Worm (Caenorhabditis elegans) whole organism, L1 larva: ENCODE results near the gene T08A11.1.

Source experiments
- C34B4.2 ChIP-seq: sonication (generic microtip); optimal IDR thresholded peaks from 2 replicates; lab custom pipeline; 2017; ENCODE audit warnings: mild to moderate bottlenecking, missing genetic modification characterization, missing compliant biosample characterization
- F16B12.6 ChIP-seq: fragments of 150-350 bp; optimal IDR thresholded peaks from 2 replicates; lab custom pipeline; 2014; ENCODE audit warnings: missing biosample characterization, missing genetic modification characterization
- aha-1 ChIP-seq: fragments of 150-350 bp; optimal IDR thresholded peaks from 2 replicates; lab custom pipeline; 2014; ENCODE audit warnings: missing biosample characterization, missing genetic modification characterization
- ama-1 ChIP-seq: fragments of 150-350 bp; optimal IDR thresholded peaks from 2 replicates; lab custom pipeline; 2014
- blmp-1 ChIP-seq: fragments of 150-350 bp; optimal IDR thresholded peaks from 2 replicates; lab custom pipeline; 2014; ENCODE audit warnings: missing biosample characterization, missing genetic modification characterization
- ceh-82 ChIP-seq, 3 experiments: fragments of 150-350 bp in 1 of 3; sonication (generic microtip) in 2 of 3; optimal IDR thresholded peaks; 2 replicates each; lab custom pipeline; 2014 to 2017; ENCODE audit warnings: missing biosample characterization in 3 of 3, missing genetic modification characterization in 3 of 3
- ceh-90 ChIP-seq: sonication (generic microtip); optimal IDR thresholded peaks from 2 replicates; lab custom pipeline; 2016; ENCODE audit warnings: missing genetic modification characterization, missing compliant biosample characterization
- ces-1 ChIP-seq: fragments of 150-350 bp; optimal IDR thresholded peaks from 2 replicates; lab custom pipeline; 2014; ENCODE audit warnings: missing biosample characterization, missing genetic modification reagents, missing genetic modification characterization
- dpl-1 ChIP-seq, 3 experiments: fragments of 150-350 bp in 2 of 3; sonication (generic microtip) in 1 of 3; optimal IDR thresholded peaks; 2 replicates each; lab custom pipeline; 2014 to 2017; ENCODE audit warnings: missing biosample characterization in 3 of 3, missing genetic modification characterization in 3 of 3, missing genetic modification reagents in 3 of 3
- efl-1 ChIP-seq, 4 experiments: fragments of 150-350 bp; optimal IDR thresholded peaks in 3 of 4; peaks in 1 of 4; 1 replicate in 1 of 4; 2 replicates in 3 of 4; lab custom pipeline; 2014; ENCODE audit warnings: missing biosample characterization in 2 of 4, missing genetic modification characterization in 2 of 4, missing genetic modification reagents in 2 of 4
- egl-13 ChIP-seq: sonication (generic microtip); optimal IDR thresholded peaks from 2 replicates; lab custom pipeline; 2016; ENCODE audit warnings: missing genotype, missing genetic modification reagents, missing genetic modification characterization, missing compliant biosample characterization
- egl-27 ChIP-seq, 2 experiments: fragments of 150-350 bp in 1 of 2; sonication (generic microtip); optimal IDR thresholded peaks; 3 replicates each; lab custom pipeline; 2017 to 2018; ENCODE audit warnings: missing biosample characterization in 2 of 2, missing genetic modification characterization in 2 of 2, missing genetic modification reagents in 2 of 2
- elt-2 ChIP-seq: sonication (generic microtip); optimal IDR thresholded peaks from 2 replicates; lab custom pipeline; 2016; ENCODE audit warnings: missing genetic modification characterization, mild to moderate bottlenecking, inconsistent platforms, missing compliant biosample characterization, missing genetic modification reagents
- ets-5 ChIP-seq: fragments of 200-800 bp; sonication (Bioruptor generic); IDR thresholded peaks from 2 replicates; pipeline ENCODE4 v1.3.6; 2022; ENCODE audit warnings: missing genetic modification characterization, missing compliant biosample characterization
- fkh-10 ChIP-seq: sonication (generic microtip); optimal IDR thresholded peaks from 2 replicates; lab custom pipeline; 2017; ENCODE audit warnings: missing biosample characterization, missing genetic modification reagents, missing genetic modification characterization
- fkh-4 ChIP-seq: sonication (generic microtip); optimal IDR thresholded peaks from 2 replicates; lab custom pipeline; 2016; ENCODE audit warnings: missing compliant biosample characterization, missing genetic modification characterization, borderline replicate concordance
- fkh-8 ChIP-seq: sonication (generic microtip); optimal IDR thresholded peaks from 2 replicates; lab custom pipeline; 2016; ENCODE audit warnings: mild to moderate bottlenecking, missing genetic modification characterization, missing compliant biosample characterization
- grh-1 ChIP-seq: fragments of 200-800 bp; sonication (Bioruptor generic); IDR thresholded peaks from 2 replicates; pipeline ENCODE4 v1.3.6; 2022; ENCODE audit warnings: missing genetic modification reagents, missing genetic modification characterization, missing compliant biosample characterization
- hlh-17 ChIP-seq: fragments of 200-800 bp; sonication (Bioruptor generic); optimal IDR thresholded peaks from 2 replicates; lab custom pipeline; 2018; ENCODE audit warnings: missing genetic modification characterization, mild to moderate bottlenecking, missing compliant biosample characterization, moderate library complexity, borderline replicate concordance
- hpl-2 ChIP-seq: fragments of 150-350 bp; optimal IDR thresholded peaks from 2 replicates; lab custom pipeline; 2014; ENCODE audit warnings: missing biosample characterization, missing genetic modification reagents, missing genetic modification characterization
- irx-1 ChIP-seq: sonication (generic microtip); optimal IDR thresholded peaks from 2 replicates; lab custom pipeline; 2016; ENCODE audit warnings: missing genetic modification characterization, missing compliant biosample characterization
- jun-1 ChIP-seq: fragments of 150-350 bp; optimal IDR thresholded peaks from 2 replicates; lab custom pipeline; 2014; ENCODE audit warnings: missing biosample characterization, missing genetic modification reagents, missing genetic modification characterization
- lin-14 ChIP-seq: fragments of 200-800 bp; sonication (Bioruptor generic); optimal IDR thresholded peaks from 2 replicates; lab custom pipeline; 2018; ENCODE audit warnings: mild to moderate bottlenecking, missing genetic modification characterization, moderate library complexity, missing compliant biosample characterization
- lin-15B ChIP-seq: fragments of 150-350 bp; sonication (generic microtip); optimal IDR thresholded peaks from 3 replicates; lab custom pipeline; 2014; ENCODE audit warnings: missing biosample characterization, missing genetic modification characterization
- lin-35 ChIP-seq, 2 experiments: fragments of 150-350 bp; optimal IDR thresholded peaks; 2 replicates each; lab custom pipeline; 2014; ENCODE audit warnings: missing biosample characterization in 2 of 2, missing genetic modification characterization in 2 of 2, missing genetic modification reagents in 2 of 2
- lin-39 ChIP-seq: fragments of 150-350 bp; optimal IDR thresholded peaks from 2 replicates; lab custom pipeline; 2014; ENCODE audit warnings: missing biosample characterization, missing genetic modification reagents, missing genetic modification characterization
- lir-3 ChIP-seq: sonication (generic microtip); optimal IDR thresholded peaks from 2 replicates; lab custom pipeline; 2016; ENCODE audit warnings: mild to moderate bottlenecking, missing genetic modification characterization, moderate library complexity, missing compliant biosample characterization; ENCODE audit not compliant: poor library complexity
- mab-9 ChIP-seq: fragments of 200-800 bp; sonication (Bioruptor generic); IDR thresholded peaks from 2 replicates; pipeline ENCODE4 v1.3.6; 2022; ENCODE audit warnings: missing genetic modification reagents, missing genetic modification characterization, missing compliant biosample characterization
- mdl-1 ChIP-seq, 2 experiments: fragments of 150-350 bp; optimal IDR thresholded peaks; 2 replicates each; lab custom pipeline; 2014 to 2017; ENCODE audit warnings: missing biosample characterization in 2 of 2, missing genetic modification characterization in 2 of 2, inconsistent platforms in 1 of 2
- mef-2 ChIP-seq: fragments of 150-350 bp; optimal IDR thresholded peaks from 2 replicates; lab custom pipeline; 2014; ENCODE audit warnings: missing biosample characterization, missing genetic modification characterization
- mep-1 ChIP-seq: fragments of 150-350 bp; optimal IDR thresholded peaks from 2 replicates; lab custom pipeline; 2014; ENCODE audit warnings: missing biosample characterization, missing genetic modification characterization
- nhr-20 ChIP-seq: sonication (generic microtip); optimal IDR thresholded peaks from 2 replicates; lab custom pipeline; 2016; ENCODE audit warnings: mild to moderate bottlenecking, missing genetic modification characterization, missing compliant biosample characterization
- nhr-28 ChIP-seq: fragments of 150-350 bp; optimal IDR thresholded peaks from 2 replicates; lab custom pipeline; 2014; ENCODE audit warnings: missing biosample characterization, missing genetic modification characterization
- nhr-76 ChIP-seq: sonication (generic microtip); optimal IDR thresholded peaks from 2 replicates; lab custom pipeline; 2017; ENCODE audit warnings: missing biosample characterization, missing genetic modification characterization
- nhr-77 ChIP-seq: fragments of 150-350 bp; optimal IDR thresholded peaks from 2 replicates; lab custom pipeline; 2014; ENCODE audit warnings: missing biosample characterization, missing genetic modification characterization
- nhr-90 ChIP-seq: sonication (generic microtip); optimal IDR thresholded peaks from 2 replicates; lab custom pipeline; 2016; ENCODE audit warnings: mild to moderate bottlenecking, missing genetic modification characterization, missing compliant biosample characterization; ENCODE audit not compliant: poor library complexity
- pag-3 ChIP-seq: sonication (generic microtip); optimal IDR thresholded peaks from 2 replicates; lab custom pipeline; 2017; ENCODE audit warnings: missing genetic modification characterization, mild to moderate bottlenecking, missing compliant biosample characterization, antibody characterized with exemption, borderline replicate concordance; ENCODE audit not compliant: insufficient read depth
- pax-3 ChIP-seq: fragments of 200-800 bp; sonication (Bioruptor generic); optimal IDR thresholded peaks from 2 replicates; lab custom pipeline; 2018; ENCODE audit warnings: mild to moderate bottlenecking, missing genetic modification characterization, moderate library complexity, missing compliant biosample characterization
- rnt-1 ChIP-seq: sonication (generic microtip); optimal IDR thresholded peaks from 2 replicates; lab custom pipeline; 2016; ENCODE audit warnings: mild to moderate bottlenecking, missing genetic modification characterization, moderate library complexity, missing compliant biosample characterization
- skn-1 ChIP-seq: fragments of 150-350 bp; optimal IDR thresholded peaks from 2 replicates; lab custom pipeline; 2014; ENCODE audit warnings: missing biosample characterization, missing genetic modification characterization
- snpc-4 ChIP-seq: fragments of 150-350 bp; optimal IDR thresholded peaks from 2 replicates; lab custom pipeline; 2014; ENCODE audit warnings: missing biosample characterization, missing genetic modification characterization
- snu-23 ChIP-seq: sonication (generic microtip); optimal IDR thresholded peaks from 2 replicates; lab custom pipeline; 2016; ENCODE audit warnings: missing genetic modification characterization, missing compliant biosample characterization
- sox-4 ChIP-seq: sonication (generic microtip); optimal IDR thresholded peaks from 2 replicates; lab custom pipeline; 2016; ENCODE audit warnings: missing genetic modification characterization, missing compliant biosample characterization
- sup-37 ChIP-seq: fragments of 200-800 bp; sonication (Bioruptor generic); optimal IDR thresholded peaks from 2 replicates; lab custom pipeline; 2018; ENCODE audit warnings: mild to moderate bottlenecking, missing genetic modification characterization, missing compliant biosample characterization
- tbx-2 ChIP-seq: sonication (generic microtip); optimal IDR thresholded peaks from 2 replicates; lab custom pipeline; 2016; ENCODE audit warnings: missing genetic modification characterization, missing compliant biosample characterization
- tlp-1 ChIP-seq: fragments of 150-350 bp; optimal IDR thresholded peaks from 2 replicates; lab custom pipeline; 2014; ENCODE audit warnings: missing biosample characterization, missing genetic modification characterization
- unc-130 ChIP-seq: fragments of 150-350 bp; optimal IDR thresholded peaks from 2 replicates; lab custom pipeline; 2017; ENCODE audit warnings: missing biosample characterization, missing genetic modification characterization, inconsistent platforms
- unc-30 ChIP-seq: sonication (generic microtip); optimal IDR thresholded peaks from 2 replicates; lab custom pipeline; 2017; ENCODE audit warnings: missing biosample characterization, missing genetic modification characterization
- unc-86 ChIP-seq: sonication (generic microtip); optimal IDR thresholded peaks from 2 replicates; lab custom pipeline; 2016; ENCODE audit warnings: missing genetic modification characterization, missing compliant biosample characterization
- unc-98 ChIP-seq: fragments of 200-800 bp; sonication (Bioruptor generic); IDR thresholded peaks from 2 replicates; pipeline ENCODE4 v1.3.6; 2022; ENCODE audit warnings: missing genetic modification characterization, missing compliant biosample characterization
- xbp-1 ChIP-seq: sonication (generic microtip); optimal IDR thresholded peaks from 2 replicates; lab custom pipeline; 2016; ENCODE audit warnings: missing genetic modification characterization, missing compliant biosample characterization
- zip-4 ChIP-seq: fragments of 200-800 bp; sonication (Bioruptor generic); optimal IDR thresholded peaks from 2 replicates; lab custom pipeline; 2018; ENCODE audit warnings: mild to moderate bottlenecking, missing genetic modification characterization, moderate library complexity, missing compliant biosample characterization

The T08A11.1 gene

DNA sequence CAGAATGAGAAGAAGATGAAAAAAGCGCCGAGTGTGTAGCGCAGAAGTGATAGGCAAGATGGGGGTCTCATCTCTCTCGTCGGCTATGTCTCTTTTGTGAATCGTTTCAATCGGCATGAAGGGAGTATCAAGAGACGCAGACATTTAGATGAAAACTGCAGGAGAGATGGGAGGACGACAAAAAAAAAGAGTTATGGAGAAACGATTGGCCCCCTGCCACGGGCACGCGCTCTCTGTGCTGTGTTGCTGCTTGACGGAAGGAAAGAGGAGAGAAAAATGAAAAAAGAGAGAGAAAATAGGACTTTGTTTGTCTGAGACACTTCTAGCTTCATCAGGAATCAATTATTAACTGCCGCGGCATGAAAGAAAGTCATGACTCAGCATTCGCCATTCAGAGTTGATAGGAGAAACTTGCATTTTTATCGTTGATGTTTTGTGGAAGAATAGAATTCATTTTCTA, 39.2 kb downstream of the T08A11.1 start:
- TF ChIP-seq unc-98 (GFP tag; lab: Robert Waterston, UW) (0 out of 2 replicates have a peak, but pooled peaks have one; percentile 12), snu-23 (GFP tag; lab: Kevin White, UChicago) (peak; percentile 95), ama-1 (no peak), mef-2 (tag; lab: Kevin White, UChicago) (peak; percentile 72), lir-3 (tag; lab: Kevin White, UChicago) (peak; percentile 45), egl-27 (tag; optimal IDR thresholded peaks at IDR 0.05; lab: Kevin White, UChicago) (peak; percentile 29 to 84), elt-2 (tag; lab: Kevin White, UChicago) (peak; percentile 65), nhr-28 (tag; lab: Kevin White, UChicago) (no peak), sox-4 (peak; percentile 58), nhr-76 (tag; lab: Kevin White, UChicago) (no peak), grh-1 (no peak), lin-15B (peak; percentile 39), fkh-8 (tag; lab: Kevin White, UChicago) (peak; percentile 95), F16B12.6 (tag; lab: Kevin White, UChicago) (peak; percentile 15), irx-1 (tag; lab: Kevin White, UChicago) (peak; percentile 78), fkh-4 (peak; percentile 69), jun-1 (tag; lab: Kevin White, UChicago) (peak; percentile 91), hpl-2 (GFP tag; lab: Kevin White, UChicago) (no peak), mab-9 (no peak), hlh-17 (GFP tag; lab: Kevin White, UChicago) (no peak), nhr-20 (tag; lab: Kevin White, UChicago) (peak; percentile 90), efl-1 (optimal IDR thresholded peaks at IDR 0.05; lab: Kevin White, UChicago) (peak; percentile 73 to 76), efl-1 (GFP tag; optimal IDR thresholded peaks at IDR 0.05 in 1 of 2; lab: Kevin White, UChicago) (peak; percentile 25 to 93), nhr-77 (tag; lab: Kevin White, UChicago) (peak; percentile 87), snpc-4 (tag; lab: Kevin White, UChicago) (peak; percentile 72), mdl-1 (tag; optimal IDR thresholded peaks at IDR 0.05; lab: Kevin White, UChicago) (peak in 1 of 2 experiments; percentile 89), sup-37 (GFP tag; lab: Kevin White, UChicago) (peak; percentile 37), pag-3 (tag; lab: Kevin White, UChicago) (peak; percentile 64), C34B4.2 (no peak), tbx-2 (tag; lab: Kevin White, UChicago) (peak; percentile 87), tlp-1 (tag; lab: Kevin White, UChicago) (no peak), nhr-90 (tag; lab: Kevin White, UChicago) (peak; percentile 32), unc-86 (tag; lab: Kevin White, UChicago) (peak; percentile 87), ceh-82 (tag; optimal IDR thresholded peaks at IDR 0.05; lab: Kevin White, UChicago) (peak; percentile 51 to 85 (median 70)), xbp-1 (tag; lab: Kevin White, UChicago) (peak; percentile 80), lin-39 (tag; lab: Kevin White, UChicago) (peak; percentile 38), lin-14 (GFP tag; lab: Kevin White, UChicago) (peak; percentile 98), dpl-1 (GFP tag; optimal IDR thresholded peaks at IDR 0.05; lab: Kevin White, UChicago) (peak; percentile 45 to 54 (median 49)), egl-13 (tag; lab: Kevin White, UChicago) (peak; percentile 89), unc-30 (tag; lab: Kevin White, UChicago) (no peak), ceh-90 (tag; lab: Kevin White, UChicago) (no peak), zip-4 (GFP tag; lab: Kevin White, UChicago) (no peak), pax-3 (peak; percentile 61), fkh-10 (GFP tag; lab: Kevin White, UChicago) (peak; percentile 83), blmp-1 (tag; lab: Kevin White, UChicago) (peak; percentile 42), mep-1 (tag; lab: Kevin White, UChicago) (peak; percentile 89), unc-130 (peak; percentile 72), skn-1 (tag; lab: Kevin White, UChicago) (peak; percentile 73), lin-35 (GFP tag; optimal IDR thresholded peaks at IDR 0.05; lab: Kevin White, UChicago) (peak; percentile 73 to 77), aha-1 (tag; lab: Kevin White, UChicago) (no peak), ces-1 (GFP tag; lab: Kevin White, UChicago) (no peak), rnt-1 (peak; percentile 79), ets-5 (GFP tag; lab: Robert Waterston, UW) (no peak)
